Worm (Caenorhabditis elegans): ENCODE data around the gene fbxa-164.

- TF ChIP-seq ceh-16 (tag; optimal IDR thresholded peaks at IDR 0.05) (no peak), nhr-12 (tag; optimal IDR thresholded peaks at IDR 0.05) (no peak), aly-2 (tag; optimal IDR thresholded peaks at IDR 0.05) (no peak), elt-2 (tag; optimal IDR thresholded peaks at IDR 0.05) (no peak), ztf-11 (tag; optimal IDR thresholded peaks at IDR 0.05) (no peak), fos-1 (tag; optimal IDR thresholded peaks at IDR 0.05) (no peak)
These were observed 26.6 kb upstream of the fbxa-164 start, which contains the start of gene srh-72 for ce11 chrII:1640496-1640895.

All from whole organism, L3 larva.